Fruit fly (Drosophila melanogaster) whole organism, embryonic: ENCODE measurements around the gene CG43998.
A peak's percentile ranks its signal among the peaks of the same experiment; 100 is the strongest.

ENCODE experiments used
- Ada2b ChIP-seq: fragments of 200-800 bp; sonication (Bioruptor generic); IDR thresholded peaks from 2 replicates; pipeline ENCODE4 v1.3.6; 2022; ENCODE audit warnings: missing biosample characterization, missing genetic modification characterization
- CG10959 ChIP-seq: fragments of 200-800 bp; sonication (Bioruptor generic); IDR thresholded peaks from 2 replicates; pipeline ENCODE4 v1.3.6; 2022; ENCODE audit warnings: missing biosample characterization, missing genetic modification characterization
- CG11696 ChIP-seq: fragments of 200-800 bp; sonication (Bioruptor generic); IDR thresholded peaks from 2 replicates; pipeline ENCODE4 v1.3.6; 2022; ENCODE audit warnings: missing biosample characterization, missing genetic modification characterization
- CG12104 ChIP-seq: fragments of 200-800 bp; sonication (Bioruptor generic); optimal IDR thresholded peaks from 3 replicates; lab custom pipeline; 2016; ENCODE audit warnings: missing biosample characterization, missing genetic modification characterization
- CG14014 ChIP-seq: fragments of 200-800 bp; sonication (Bioruptor generic); IDR thresholded peaks from 2 replicates; pipeline ENCODE4 v1.3.6; 2022; ENCODE audit warnings: missing biosample characterization, missing genetic modification characterization
- CG15269 ChIP-seq: fragments of 200-800 bp; sonication (Bioruptor generic); optimal IDR thresholded peaks from 2 replicates; lab custom pipeline; 2018; ENCODE audit warnings: missing biosample characterization, mild to moderate bottlenecking, missing genetic modification characterization, moderate library complexity
- CG15479 ChIP-seq: fragments of 200-800 bp; sonication (Bioruptor generic); optimal IDR thresholded peaks from 3 replicates; lab custom pipeline; 2019; ENCODE audit warnings: missing biosample characterization, mild to moderate bottlenecking, missing genetic modification characterization, moderate library complexity
- CG17186 ChIP-seq: fragments of 200-800 bp; sonication (Bioruptor generic); optimal IDR thresholded peaks from 3 replicates; lab custom pipeline; 2017; ENCODE audit warnings: missing biosample characterization, missing genetic modification reagents, missing genetic modification characterization
- CG17385 ChIP-seq: fragments of 200-800 bp; sonication (Bioruptor generic); optimal IDR thresholded peaks from 3 replicates; lab custom pipeline; 2018; ENCODE audit warnings: missing biosample characterization, mild to moderate bottlenecking, missing genetic modification characterization
- CG17568 ChIP-seq: fragments of 200-800 bp; sonication (Bioruptor generic); optimal IDR thresholded peaks from 2 replicates; lab custom pipeline; 2018; ENCODE audit warnings: missing biosample characterization, mild to moderate bottlenecking, missing genetic modification characterization, moderate library complexity
- CG1832 ChIP-seq: fragments of 200-800 bp; sonication (Bioruptor generic); optimal IDR thresholded peaks from 2 replicates; lab custom pipeline; 2017; ENCODE audit warnings: missing biosample characterization, mild to moderate bottlenecking, missing genetic modification characterization, inconsistent platforms
- CG18476 ChIP-seq: fragments of 200-800 bp; sonication (Bioruptor generic); optimal IDR thresholded peaks from 2 replicates; lab custom pipeline; 2016; ENCODE audit warnings: missing biosample characterization, mild to moderate bottlenecking, missing genetic modification characterization
- CG30431 ChIP-seq: fragments of 200-800 bp; sonication (Bioruptor generic); optimal IDR thresholded peaks from 2 replicates; lab custom pipeline; 2017; ENCODE audit warnings: missing biosample characterization, missing genetic modification characterization
- CG31224 ChIP-seq: fragments of 200-800 bp; sonication (Bioruptor generic); IDR thresholded peaks from 2 replicates; pipeline ENCODE4 v1.3.6; 2022; ENCODE audit warnings: missing biosample characterization, missing genetic modification characterization
- CG32532 ChIP-seq: fragments of 200-800 bp; sonication (Bioruptor generic); IDR thresholded peaks from 2 replicates; pipeline ENCODE4 v1.3.6; 2022; ENCODE audit warnings: missing biosample characterization, missing genetic modification characterization
- CG34224 ChIP-seq: fragments of 200-800 bp; sonication (Bioruptor generic); IDR thresholded peaks from 3 replicates; pipeline ENCODE4 v1.3.6; 2022; ENCODE audit warnings: missing biosample characterization, missing genetic modification characterization; ENCODE audit not compliant: partially characterized antibody
- CG3995 ChIP-seq: fragments of 200-800 bp; sonication (Bioruptor generic); optimal IDR thresholded peaks from 3 replicates; lab custom pipeline; 2016; ENCODE audit warnings: missing biosample characterization, missing genetic modification characterization
- CG4424 ChIP-seq: fragments of 200-800 bp; sonication (Bioruptor generic); optimal IDR thresholded peaks from 3 replicates; lab custom pipeline; 2016; ENCODE audit warnings: missing biosample characterization, missing genetic modification characterization
- CG4730 ChIP-seq: fragments of 200-800 bp; sonication (Bioruptor generic); IDR thresholded peaks from 2 replicates; pipeline ENCODE4 v1.3.6; 2022; ENCODE audit warnings: missing biosample characterization, missing genetic modification characterization
- CG6175 ChIP-seq: fragments of 200-800 bp; sonication (Bioruptor generic); IDR thresholded peaks from 3 replicates; pipeline ENCODE4 v1.3.6; 2022; ENCODE audit warnings: missing biosample characterization, missing genetic modification characterization
- CG7357 ChIP-seq: fragments of 200-800 bp; sonication (Bioruptor generic); IDR thresholded peaks from 3 replicates; pipeline ENCODE4 v1.3.6; 2022; ENCODE audit warnings: missing biosample characterization, missing genetic modification characterization
- CG7556 ChIP-seq: fragments of 200-800 bp; sonication (Bioruptor generic); optimal IDR thresholded peaks from 2 replicates; lab custom pipeline; 2017; ENCODE audit warnings: missing biosample characterization, mild to moderate bottlenecking, missing genetic modification characterization
- CG7786 ChIP-seq: fragments of 200-800 bp; sonication (Bioruptor generic); optimal IDR thresholded peaks from 2 replicates; lab custom pipeline; 2016; ENCODE audit warnings: missing biosample characterization, missing genetic modification characterization
- Fer1 ChIP-seq: fragments of 200-800 bp; sonication (Bioruptor generic); optimal IDR thresholded peaks from 2 replicates; lab custom pipeline; 2017; ENCODE audit warnings: missing biosample characterization, mild to moderate bottlenecking, missing genetic modification characterization
- HLH3B ChIP-seq: fragments of 200-800 bp; sonication (Bioruptor generic); IDR thresholded peaks from 2 replicates; pipeline ENCODE4 v1.3.6; 2022; ENCODE audit warnings: missing biosample characterization, missing genetic modification characterization
- HmgZ ChIP-seq: fragments of 200-800 bp; sonication (Bioruptor generic); optimal IDR thresholded peaks from 2 replicates; lab custom pipeline; 2018; ENCODE audit warnings: missing biosample characterization, mild to moderate bottlenecking, missing genetic modification characterization
- Lpt ChIP-seq: fragments of >200 bp; optimal IDR thresholded peaks from 2 replicates; lab custom pipeline; 2018; ENCODE audit warnings: missing biosample characterization, missing genetic modification characterization
- Sox102F ChIP-seq: fragments of 200-800 bp; sonication (Bioruptor generic); optimal IDR thresholded peaks from 2 replicates; lab custom pipeline; 2018; ENCODE audit warnings: missing biosample characterization, mild to moderate bottlenecking, missing genetic modification characterization, moderate library complexity
- Sry-β ChIP-seq: fragments of 200-800 bp; sonication (Bioruptor generic); optimal IDR thresholded peaks from 2 replicates; lab custom pipeline; 2018; ENCODE audit warnings: missing biosample characterization, mild to moderate bottlenecking, missing genetic modification characterization, moderate library complexity
- Xbp1 ChIP-seq: fragments of 200-800 bp; sonication (Bioruptor generic); optimal IDR thresholded peaks from 3 replicates; lab custom pipeline; 2016; ENCODE audit warnings: missing biosample characterization, mild to moderate bottlenecking, missing genetic modification characterization
- abd-A ChIP-seq: fragments of 200-800 bp; sonication (Bioruptor generic); optimal IDR thresholded peaks from 3 replicates; lab custom pipeline; 2019; ENCODE audit warnings: missing biosample characterization, mild to moderate bottlenecking, missing genetic modification characterization, moderate library complexity
- aop ChIP-seq: fragments of 200-800 bp; sonication (Bioruptor generic); IDR thresholded peaks from 2 replicates; pipeline ENCODE4 v1.3.6; 2022; ENCODE audit warnings: missing biosample characterization, missing genetic modification characterization
- ap ChIP-seq: fragments of 200-800 bp; sonication (Bioruptor generic); IDR thresholded peaks from 2 replicates; pipeline ENCODE4 v1.3.6; 2022; ENCODE audit warnings: missing biosample characterization, missing genetic modification characterization
- bab2 ChIP-seq: fragments of 200-800 bp; sonication (Bioruptor generic); optimal IDR thresholded peaks from 2 replicates; lab custom pipeline; 2016; ENCODE audit warnings: missing biosample characterization, missing genetic modification characterization
- bcd ChIP-seq: fragments of 200-800 bp; sonication (Bioruptor generic); optimal IDR thresholded peaks from 2 replicates; lab custom pipeline; 2017; ENCODE audit warnings: missing biosample characterization, mild to moderate bottlenecking, missing genetic modification characterization
- chif ChIP-seq, 2 experiments: fragments of 200-800 bp; sonication (Bioruptor generic); optimal IDR thresholded peaks; 3 replicates each; lab custom pipeline; 2016; ENCODE audit warnings: missing biosample characterization in 2 of 2, missing genetic modification characterization in 2 of 2
- dan ChIP-seq: fragments of 200-800 bp; sonication (Bioruptor generic); IDR thresholded peaks from 2 replicates; pipeline ENCODE4 v1.3.6; 2022; ENCODE audit warnings: missing biosample characterization, missing genetic modification characterization
- en ChIP-seq: fragments of 200-800 bp; sonication (Bioruptor generic); optimal IDR thresholded peaks from 2 replicates; lab custom pipeline; 2016; ENCODE audit warnings: missing biosample characterization, missing genetic modification characterization
- eve ChIP-seq, 2 experiments: fragments of >200 bp; optimal IDR thresholded peaks; 2 replicates each; lab custom pipeline; 2017; ENCODE audit warnings: missing biosample characterization in 2 of 2, missing genetic modification characterization in 2 of 2
- ftz-f1 ChIP-seq: fragments of 200-800 bp; sonication (Bioruptor generic); optimal IDR thresholded peaks from 2 replicates; lab custom pipeline; 2016; ENCODE audit warnings: missing biosample characterization, missing genetic modification characterization
- gro ChIP-seq: fragments of 200-800 bp; sonication (Bioruptor generic); optimal IDR thresholded peaks from 2 replicates; lab custom pipeline; 2016; ENCODE audit warnings: missing biosample characterization, missing genetic modification characterization
- ken ChIP-seq: fragments of 200-800 bp; sonication (Bioruptor generic); IDR thresholded peaks from 3 replicates; pipeline ENCODE4 v1.3.6; 2022; ENCODE audit warnings: missing biosample characterization, missing genetic modification characterization
- org-1 ChIP-seq: fragments of 200-800 bp; sonication (Bioruptor generic); optimal IDR thresholded peaks from 2 replicates; lab custom pipeline; 2017; ENCODE audit warnings: missing biosample characterization, missing genetic modification characterization
- otp ChIP-seq: fragments of 200-800 bp; sonication (Bioruptor generic); IDR thresholded peaks from 3 replicates; pipeline ENCODE4, ENCODE4 v1.3.6; 2022; ENCODE audit warnings: missing biosample characterization, missing genetic modification characterization
- pb ChIP-seq: fragments of 200-800 bp; sonication (Bioruptor generic); optimal IDR thresholded peaks from 3 replicates; lab custom pipeline; 2016; ENCODE audit warnings: missing biosample characterization, missing genetic modification characterization
- ranshi ChIP-seq: fragments of 200-800 bp; sonication (Bioruptor generic); IDR thresholded peaks from 2 replicates; pipeline ENCODE4 v1.3.6; 2022; ENCODE audit warnings: missing biosample characterization, missing genetic modification characterization
- salm ChIP-seq: fragments of 200-800 bp; sonication (Bioruptor generic); optimal IDR thresholded peaks from 2 replicates; lab custom pipeline; 2018; ENCODE audit warnings: missing biosample characterization, mild to moderate bottlenecking, missing genetic modification characterization
- sisA ChIP-seq: fragments of 200-800 bp; sonication (Bioruptor generic); IDR thresholded peaks from 2 replicates; pipeline ENCODE4 v1.3.6; 2022; ENCODE audit warnings: missing biosample characterization, missing genetic modification characterization
- sr ChIP-seq: fragments of 200-800 bp; sonication (Bioruptor generic); IDR thresholded peaks from 3 replicates; pipeline ENCODE4 v1.3.6; 2022; ENCODE audit warnings: missing biosample characterization, missing genetic modification characterization
- tin ChIP-seq: fragments of 200-800 bp; sonication (Bioruptor generic); optimal IDR thresholded peaks from 3 replicates; lab custom pipeline; 2016; ENCODE audit warnings: missing biosample characterization, missing genetic modification characterization
- tio ChIP-seq: fragments of 200-800 bp; sonication (Bioruptor generic); optimal IDR thresholded peaks from 2 replicates; lab custom pipeline; 2017; ENCODE audit warnings: missing biosample characterization, missing genetic modification characterization, inconsistent platforms
- yki ChIP-seq: fragments of >200 bp; optimal IDR thresholded peaks from 3 replicates; lab custom pipeline; 2018

The CG43998 gene

DNA sequence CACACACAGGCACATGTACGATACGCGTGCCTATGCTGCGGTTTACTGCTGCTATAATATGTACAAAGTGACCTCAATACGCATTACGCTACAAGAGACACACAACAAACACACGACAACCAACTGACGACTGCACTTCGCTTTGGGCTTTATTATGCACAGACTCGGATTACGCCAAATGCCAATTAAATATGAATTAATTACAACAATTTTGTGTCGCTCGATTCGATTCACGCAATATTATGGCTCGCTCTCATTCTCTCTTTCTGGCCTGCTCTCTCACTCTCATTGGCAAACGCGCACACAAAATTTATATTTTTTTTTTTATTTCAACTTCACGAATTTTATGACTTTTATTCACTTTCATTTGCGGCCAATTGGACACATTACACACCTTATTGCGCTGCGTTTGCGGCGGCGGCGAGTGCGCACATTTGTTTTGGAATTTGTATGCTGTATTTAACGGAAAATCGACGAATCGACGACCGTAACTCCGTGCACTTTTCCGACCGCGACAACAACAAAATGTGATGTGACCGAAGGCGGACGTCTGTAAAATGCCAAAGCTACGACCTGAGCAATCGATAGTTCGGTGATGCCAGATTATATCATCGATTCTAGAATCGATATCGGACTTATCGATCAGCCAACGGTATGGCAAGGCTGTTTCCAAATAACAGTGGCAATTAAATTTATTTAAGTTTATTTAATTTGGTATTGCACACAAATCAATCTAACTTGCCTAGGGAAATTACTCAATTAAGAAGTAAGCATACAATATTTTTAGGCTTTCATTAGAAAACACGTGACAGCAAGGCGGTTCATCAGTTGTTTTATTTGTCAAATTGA lies 6.1 kb downstream of the CG43998 start, which contains the start of the genes sba and CG31141 (continued):
- TF ChIP-seq Sry-β (GFP tag; lab: Kevin White, UChicago) (no peak), sisA (GFP tag; lab: Robert Waterston, UW) (no peak), Ada2b (no peak), CG18476 (no peak), CG17186 (peak; percentile 27), CG30431 (GFP tag; lab: Kevin White, UChicago) (no peak), CG4730 (GFP tag; lab: Robert Waterston, UW) (no peak), salm (tag; lab: Kevin White, UChicago) (no peak), CG31224 (GFP tag; lab: Robert Waterston, UW) (no peak), dan (GFP tag; lab: Robert Waterston, UW) (no peak), CG11696 (GFP tag; lab: Robert Waterston, UW) (no peak), Fer1 (peak; percentile 48), CG10959 (GFP tag; lab: Robert Waterston, UW) (no peak), bcd (GFP tag; lab: Kevin White, UChicago) (no peak), Xbp1 (GFP tag; lab: Kevin White, UChicago) (peak; percentile 0), Sox102F (no peak), pb (GFP tag; lab: Kevin White, UChicago) (no peak), CG1832 (GFP tag; lab: Kevin White, UChicago) (no peak), org-1 (GFP tag; lab: Kevin White, UChicago) (no peak), eve (GFP tag; optimal IDR thresholded peaks at IDR 0.05; lab: Kevin White, UChicago) (no peak), bab2 (GFP tag; lab: Kevin White, UChicago) (no peak), HmgZ (tag; lab: Kevin White, UChicago) (peak; percentile 67), CG7357 (no peak), tin (GFP tag; lab: Kevin White, UChicago) (peak; percentile 18), CG17385 (peak; percentile 32), CG7786 (no peak), yki (lab: Kevin White, UChicago) (no peak), Lpt (GFP tag; lab: Kevin White, UChicago) (no peak), CG12104 (GFP tag; lab: Kevin White, UChicago) (no peak), ranshi (GFP tag; lab: Robert Waterston, UW) (no peak), CG17568 (GFP tag; lab: Kevin White, UChicago) (peak; percentile 51), CG14014 (GFP tag; lab: Robert Waterston, UW) (no peak), HLH3B (GFP tag; lab: Robert Waterston, UW) (no peak), gro (GFP tag; lab: Kevin White, UChicago) (peak; percentile 73), abd-A (tag; lab: Kevin White, UChicago) (no peak), CG7556 (GFP tag; lab: Kevin White, UChicago) (peak; percentile 11), CG3995 (GFP tag; lab: Kevin White, UChicago) (peak; percentile 17), CG15479 (GFP tag; lab: Kevin White, UChicago) (peak; percentile 75), sr (GFP tag; lab: Robert Waterston, UW) (no peak), CG34224 (GFP tag; lab: Robert Waterston, UW) (peak; percentile 87), CG6175 (GFP tag; lab: Robert Waterston, UW) (no peak), en (no peak), otp (GFP tag; lab: Robert Waterston, UW) (no peak), ftz-f1 (no peak), ap (GFP tag; lab: Robert Waterston, UW) (no peak), CG15269 (tag; lab: Kevin White, UChicago) (peak; percentile 29), ken (no peak), CG32532 (no peak), CG4424 (GFP tag; lab: Kevin White, UChicago) (no peak), tio (GFP tag; lab: Kevin White, UChicago) (no peak), chif (GFP tag; optimal IDR thresholded peaks at IDR 0.05; lab: Kevin White, UChicago) (no peak), aop (GFP tag; lab: Robert Waterston, UW) (no peak)
